Fruit fly (Drosophila melanogaster) whole organism, embryonic: ENCODE data around the gene mRRF2.

ENCODE experiments used
- CG2202 ChIP-seq: fragments of 200-800 bp; sonication (Bioruptor generic); optimal IDR thresholded peaks from 2 replicates; lab custom pipeline; 2018; ENCODE audit warnings: missing biosample characterization, mild to moderate bottlenecking, missing genetic modification characterization
- Gug ChIP-seq: fragments of 200-800 bp; sonication (Bioruptor generic); IDR thresholded peaks from 4 replicates; pipeline ENCODE4 v1.3.6; 2022; ENCODE audit warnings: missing biosample characterization, missing genetic modification characterization

- no peak for TF ChIP-seq Gug (GFP tag; lab: Robert Waterston, UW)
- no peak for TF ChIP-seq CG2202 (tag; lab: Kevin White, UChicago)
Observed at dm6 chr3R:22632181-22632580, 18.7 kb downstream of the mRRF2 start.
